Fruit fly (Drosophila melanogaster) whole organism, embryonic: ENCODE data around the gene CG6048.

Source experiments
- CG1024 ChIP-seq: fragments of 200-800 bp; sonication (Bioruptor generic); IDR thresholded peaks from 2 replicates; pipeline ENCODE4 v1.3.6; 2022; ENCODE audit warnings: missing biosample characterization, missing genetic modification characterization
- CG10431 ChIP-seq: fragments of 200-800 bp; sonication (Bioruptor generic); optimal IDR thresholded peaks from 3 replicates; lab custom pipeline; 2018; ENCODE audit warnings: missing biosample characterization, mild to moderate bottlenecking, missing genetic modification characterization
- CG11093 ChIP-seq: fragments of 200-800 bp; sonication (Bioruptor generic); IDR thresholded peaks from 3 replicates; pipeline ENCODE4 v1.3.6; 2022; ENCODE audit warnings: missing biosample characterization, missing genetic modification characterization
- CG11456 ChIP-seq: fragments of 200-800 bp; sonication (Bioruptor generic); IDR thresholded peaks from 3 replicates; pipeline ENCODE4 v1.3.6; 2022; ENCODE audit warnings: missing biosample characterization, missing genetic modification characterization
- CG12104 ChIP-seq: fragments of 200-800 bp; sonication (Bioruptor generic); optimal IDR thresholded peaks from 3 replicates; lab custom pipeline; 2016; ENCODE audit warnings: missing biosample characterization, missing genetic modification characterization
- CG13424 ChIP-seq: fragments of 200-800 bp; sonication (Bioruptor generic); optimal IDR thresholded peaks from 2 replicates; lab custom pipeline; 2019; ENCODE audit warnings: missing biosample characterization, mild to moderate bottlenecking, missing genetic modification characterization, moderate library complexity
- CG13894 ChIP-seq: fragments of 200-800 bp; sonication (Bioruptor generic); optimal IDR thresholded peaks from 3 replicates; lab custom pipeline; 2018; ENCODE audit warnings: missing biosample characterization, mild to moderate bottlenecking, missing genetic modification characterization, moderate library complexity
- CG14050 ChIP-seq: fragments of 200-800 bp; sonication (Bioruptor generic); IDR thresholded peaks from 3 replicates; pipeline ENCODE4 v1.3.6; 2022; ENCODE audit warnings: missing biosample characterization, missing genetic modification characterization
- CG15696 ChIP-seq: fragments of 200-800 bp; sonication (Bioruptor generic); optimal IDR thresholded peaks from 2 replicates; lab custom pipeline; 2019; ENCODE audit warnings: missing biosample characterization, mild to moderate bottlenecking, missing genetic modification characterization, moderate library complexity
- CG16779 ChIP-seq: fragments of 200-800 bp; sonication (Bioruptor generic); IDR thresholded peaks from 2 replicates; pipeline ENCODE4 v1.3.6; 2022; ENCODE audit warnings: missing biosample characterization, missing genetic modification characterization
- CG17802 ChIP-seq: fragments of 200-800 bp; sonication (Bioruptor generic); optimal IDR thresholded peaks from 2 replicates; lab custom pipeline; 2018; ENCODE audit warnings: missing biosample characterization, mild to moderate bottlenecking, missing genetic modification characterization, moderate library complexity
- CG17912 ChIP-seq: fragments of 200-800 bp; sonication (Bioruptor generic); optimal IDR thresholded peaks from 2 replicates; lab custom pipeline; 2018; ENCODE audit warnings: missing biosample characterization, mild to moderate bottlenecking, missing genetic modification characterization
- CG2889 ChIP-seq: fragments of 200-800 bp; sonication (Bioruptor generic); IDR thresholded peaks from 3 replicates; pipeline ENCODE4 v1.3.6; 2022; ENCODE audit warnings: missing biosample characterization, missing genetic modification characterization
- CG31365 ChIP-seq: fragments of 200-800 bp; sonication (Bioruptor generic); optimal IDR thresholded peaks from 2 replicates; lab custom pipeline; 2018; ENCODE audit warnings: missing biosample characterization, mild to moderate bottlenecking, missing genetic modification characterization
- CG4360 ChIP-seq: fragments of 200-800 bp; sonication (Bioruptor generic); IDR thresholded peaks from 2 replicates; pipeline ENCODE4 v1.3.6; 2022; ENCODE audit warnings: missing biosample characterization, missing genetic modification characterization
- CG4424 ChIP-seq: fragments of 200-800 bp; sonication (Bioruptor generic); optimal IDR thresholded peaks from 3 replicates; lab custom pipeline; 2016; ENCODE audit warnings: missing biosample characterization, missing genetic modification characterization
- CG4617 ChIP-seq: fragments of 200-800 bp; sonication (Bioruptor generic); optimal IDR thresholded peaks from 3 replicates; lab custom pipeline; 2016; ENCODE audit warnings: missing biosample characterization, missing genetic modification characterization, borderline replicate concordance
- CG4707 ChIP-seq: fragments of 200-800 bp; sonication (Bioruptor generic); optimal IDR thresholded peaks from 2 replicates; lab custom pipeline; 2018; ENCODE audit warnings: missing biosample characterization, mild to moderate bottlenecking, missing genetic modification characterization, moderate library complexity
- CG7556 ChIP-seq: fragments of 200-800 bp; sonication (Bioruptor generic); optimal IDR thresholded peaks from 2 replicates; lab custom pipeline; 2017; ENCODE audit warnings: missing biosample characterization, mild to moderate bottlenecking, missing genetic modification characterization
- CG8290 ChIP-seq, 3 experiments: fragments of 200-800 bp; sonication (Bioruptor generic); optimal IDR thresholded peaks; 2 replicates each; lab custom pipeline; 2016 to 2019; ENCODE audit warnings: missing biosample characterization in 3 of 3, missing genetic modification characterization in 3 of 3, mild to moderate bottlenecking in 2 of 3, moderate library complexity in 1 of 3
- CG9797 ChIP-seq: fragments of 200-800 bp; sonication (Bioruptor generic); optimal IDR thresholded peaks from 3 replicates; lab custom pipeline; 2018; ENCODE audit warnings: missing biosample characterization, mild to moderate bottlenecking, missing genetic modification characterization
- CG9817 ChIP-seq: fragments of 200-800 bp; sonication (Bioruptor generic); optimal IDR thresholded peaks from 2 replicates; lab custom pipeline; 2018; ENCODE audit warnings: missing biosample characterization, mild to moderate bottlenecking, missing genetic modification characterization, moderate library complexity
- CG9932 ChIP-seq: fragments of 200-800 bp; sonication (Bioruptor generic); IDR thresholded peaks from 2 replicates; pipeline ENCODE4 v1.3.6; 2022; ENCODE audit warnings: missing biosample characterization, missing genetic modification characterization
- Chrac-16 ChIP-seq: fragments of 200-800 bp; sonication (Bioruptor generic); optimal IDR thresholded peaks from 3 replicates; lab custom pipeline; 2016; ENCODE audit warnings: missing biosample characterization, missing genetic modification characterization
- Dad ChIP-seq: fragments of 200-800 bp; sonication (Bioruptor generic); optimal IDR thresholded peaks from 3 replicates; lab custom pipeline; 2016; ENCODE audit warnings: missing biosample characterization, missing genetic modification characterization
- Dip3 ChIP-seq: fragments of 200-800 bp; sonication (Bioruptor generic); optimal IDR thresholded peaks from 3 replicates; lab custom pipeline; 2016; ENCODE audit warnings: missing biosample characterization, missing genetic modification characterization
- Dll ChIP-seq: fragments of 200-800 bp; sonication (Bioruptor generic); IDR thresholded peaks from 4 replicates; pipeline ENCODE4 v1.3.6; 2022; ENCODE audit warnings: missing biosample characterization, missing genetic modification characterization; ENCODE audit not compliant: partially characterized antibody
- Doc3 ChIP-seq: fragments of 200-800 bp; sonication (Bioruptor generic); IDR thresholded peaks from 3 replicates; pipeline ENCODE4 v1.3.6; 2022; ENCODE audit warnings: missing biosample characterization, missing genetic modification characterization; ENCODE audit not compliant: partially characterized antibody
- HLH3B ChIP-seq: fragments of 200-800 bp; sonication (Bioruptor generic); IDR thresholded peaks from 2 replicates; pipeline ENCODE4 v1.3.6; 2022; ENCODE audit warnings: missing biosample characterization, missing genetic modification characterization
- MBD-R2 ChIP-seq: fragments of 200-800 bp; sonication (Bioruptor generic); IDR thresholded peaks from 2 replicates; pipeline ENCODE4 v1.3.6; 2022; ENCODE audit warnings: missing biosample characterization, missing genetic modification characterization
- Meics ChIP-seq: fragments of 200-800 bp; sonication (Bioruptor generic); optimal IDR thresholded peaks from 2 replicates; lab custom pipeline; 2017; ENCODE audit warnings: missing biosample characterization, mild to moderate bottlenecking, missing genetic modification characterization
- Mes4 ChIP-seq: fragments of 200-800 bp; sonication (Bioruptor generic); optimal IDR thresholded peaks from 2 replicates; lab custom pipeline; 2016; ENCODE audit warnings: missing biosample characterization, missing genetic modification characterization
- NC2β ChIP-seq: fragments of 200-800 bp; sonication (Bioruptor generic); optimal IDR thresholded peaks from 2 replicates; lab custom pipeline; 2016; ENCODE audit warnings: missing biosample characterization, missing genetic modification characterization
- Sox100B ChIP-seq: fragments of 200-800 bp; sonication (Bioruptor generic); optimal IDR thresholded peaks from 3 replicates; lab custom pipeline; 2018; ENCODE audit warnings: missing biosample characterization, mild to moderate bottlenecking, missing genetic modification characterization
- amos ChIP-seq: fragments of 200-800 bp; sonication (Bioruptor generic); IDR thresholded peaks from 2 replicates; pipeline ENCODE4 v1.3.6; 2022; ENCODE audit warnings: missing biosample characterization, missing genetic modification characterization; ENCODE audit not compliant: partially characterized antibody
- ara ChIP-seq: fragments of 200-800 bp; sonication (Bioruptor generic); IDR thresholded peaks from 2 replicates; pipeline ENCODE4 v1.3.6; 2022; ENCODE audit warnings: missing biosample characterization, missing genetic modification characterization
- ase ChIP-seq: fragments of 200-800 bp; sonication (Bioruptor generic); IDR thresholded peaks from 3 replicates; pipeline ENCODE4 v1.3.6; 2022; ENCODE audit warnings: missing biosample characterization, missing genetic modification characterization
- bigmax ChIP-seq: fragments of 200-800 bp; sonication (Bioruptor generic); optimal IDR thresholded peaks from 2 replicates; lab custom pipeline; 2018; ENCODE audit warnings: missing biosample characterization, mild to moderate bottlenecking, missing genetic modification characterization
- dpn ChIP-seq, 2 experiments: fragments of 200-800 bp; sonication (Bioruptor generic); optimal IDR thresholded peaks; 3 replicates each; lab custom pipeline; 2016; ENCODE audit warnings: missing biosample characterization in 2 of 2, missing genetic modification characterization in 2 of 2
- emc ChIP-seq: fragments of 200-800 bp; sonication (Bioruptor generic); optimal IDR thresholded peaks from 2 replicates; lab custom pipeline; 2016; ENCODE audit warnings: missing biosample characterization, missing genetic modification characterization
- esg ChIP-seq: fragments of 200-800 bp; sonication (Bioruptor generic); conservative IDR thresholded peaks from 2 replicates; pipeline ENCODE4 v1.3.6; 2022; ENCODE audit warnings: missing biosample characterization, missing genetic modification characterization
- fd96Cb ChIP-seq: fragments of 200-800 bp; sonication (Bioruptor generic); optimal IDR thresholded peaks from 2 replicates; lab custom pipeline; 2018; ENCODE audit warnings: missing biosample characterization, mild to moderate bottlenecking, missing genetic modification characterization, moderate library complexity
- h ChIP-seq: fragments of >200 bp; optimal IDR thresholded peaks from 2 replicates; lab custom pipeline; 2017
- insv ChIP-seq, 2 experiments: fragments of 200-800 bp; sonication (Bioruptor generic); optimal IDR thresholded peaks; 3 replicates each; lab custom pipeline; 2016 to 2018; ENCODE audit warnings: missing biosample characterization in 2 of 2, missing genetic modification characterization in 2 of 2
- maf-S ChIP-seq: fragments of 200-800 bp; sonication (Bioruptor generic); optimal IDR thresholded peaks from 2 replicates; lab custom pipeline; 2016; ENCODE audit warnings: missing biosample characterization, missing genetic modification characterization
- run ChIP-seq: fragments of 200-800 bp; sonication (Bioruptor generic); optimal IDR thresholded peaks from 3 replicates; lab custom pipeline; 2018; ENCODE audit warnings: missing biosample characterization, mild to moderate bottlenecking, missing genetic modification characterization
- shn ChIP-seq: fragments of 200-800 bp; sonication (Bioruptor generic); optimal IDR thresholded peaks from 3 replicates; lab custom pipeline; 2016; ENCODE audit warnings: missing biosample characterization, missing genetic modification characterization
- slp2 ChIP-seq: fragments of 200-800 bp; sonication (Bioruptor generic); optimal IDR thresholded peaks from 2 replicates; lab custom pipeline; 2016; ENCODE audit warnings: missing biosample characterization, missing genetic modification characterization
- sna ChIP-seq: fragments of 200-800 bp; sonication (Bioruptor generic); IDR thresholded peaks from 2 replicates; pipeline ENCODE4 v1.3.6; 2022; ENCODE audit warnings: missing biosample characterization, missing genetic modification characterization; ENCODE audit not compliant: partially characterized antibody
- stwl ChIP-seq: fragments of 200-800 bp; sonication (Bioruptor generic); optimal IDR thresholded peaks from 3 replicates; lab custom pipeline; 2018; ENCODE audit warnings: missing biosample characterization, mild to moderate bottlenecking, missing genetic modification characterization, moderate library complexity
- tgo ChIP-seq: fragments of 200-800 bp; sonication (Bioruptor generic); IDR thresholded peaks from 3 replicates; pipeline ENCODE4 v1.3.6; 2022; ENCODE audit warnings: missing biosample characterization, missing genetic modification characterization
- tna ChIP-seq: fragments of 200-800 bp; sonication (Bioruptor generic); IDR thresholded peaks from 2 replicates; pipeline ENCODE4 v1.3.6; 2022; ENCODE audit warnings: missing biosample characterization, missing genetic modification characterization; ENCODE audit not compliant: partially characterized antibody

CG6048 gene

DNA sequence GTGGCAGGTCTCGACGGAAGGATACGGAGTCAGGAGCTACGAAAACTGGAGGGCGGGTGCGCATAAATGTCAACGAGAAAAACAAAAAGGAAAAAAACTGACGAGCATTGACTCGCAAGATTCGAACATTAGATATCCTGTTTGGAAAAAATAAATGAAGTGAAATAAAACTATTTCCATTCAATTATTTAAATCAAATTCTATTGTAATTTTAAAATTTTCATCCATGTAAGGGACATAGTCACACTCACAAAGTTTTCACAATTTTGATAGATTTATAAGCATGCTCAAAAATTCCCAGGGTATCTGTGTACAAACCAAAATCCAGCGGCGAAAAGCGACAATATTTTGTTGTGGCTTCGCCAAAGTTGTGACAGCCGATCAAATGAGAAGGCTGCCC is 43.6 kb downstream of the CG6048 start (continued):
- TF ChIP-seq run (tag; lab: Kevin White, UChicago): no peak
- TF ChIP-seq esg (GFP tag; lab: Robert Waterston, UW): no peak
- TF ChIP-seq emc (GFP tag; lab: Kevin White, UChicago): no peak
- no peak for TF ChIP-seq CG9932 (GFP tag; lab: Robert Waterston, UW)
- TF ChIP-seq insv (GFP tag; optimal IDR thresholded peaks at IDR 0.05; lab: Kevin White, UChicago): no peak
- no peak for TF ChIP-seq CG9817 (tag; lab: Kevin White, UChicago)
- no peak for TF ChIP-seq Dad (GFP tag; lab: Kevin White, UChicago)
- peak; percentile 8 for TF ChIP-seq CG15696
- peak; percentile 23 for TF ChIP-seq CG4424
- no peak for TF ChIP-seq h (lab: Kevin White, UChicago)
- no peak for TF ChIP-seq CG14050 (GFP tag; lab: Robert Waterston, UW)
- no peak for TF ChIP-seq dpn (GFP tag; optimal IDR thresholded peaks at IDR 0.05; lab: Kevin White, UChicago)
- TF ChIP-seq Meics (GFP tag; lab: Kevin White, UChicago): no peak
- no peak for TF ChIP-seq CG1024 (GFP tag; lab: Robert Waterston, UW)
- TF ChIP-seq NC2β: no peak
- no peak for TF ChIP-seq MBD-R2 (GFP tag; lab: Robert Waterston, UW)
- TF ChIP-seq Sox100B (GFP tag; lab: Kevin White, UChicago): no peak
- peak; percentile 14; the same call in 1 of the 2 replicates for TF ChIP-seq ara
- no peak for TF ChIP-seq amos (GFP tag; lab: Robert Waterston, UW)
- no peak for TF ChIP-seq CG4617
- TF ChIP-seq CG17912 (GFP tag; lab: Kevin White, UChicago): no peak
- TF ChIP-seq shn: no peak
- TF ChIP-seq CG11456: no peak
- peak; percentile 16 for TF ChIP-seq Chrac-16
- no peak for TF ChIP-seq maf-S (GFP tag; lab: Kevin White, UChicago)
- TF ChIP-seq CG9797 (GFP tag; lab: Kevin White, UChicago): no peak
- no peak for TF ChIP-seq Doc3 (GFP tag; lab: Robert Waterston, UW)
- no peak for TF ChIP-seq tna (GFP tag; lab: Robert Waterston, UW)
- TF ChIP-seq CG17802 (tag; lab: Kevin White, UChicago): no peak
- TF ChIP-seq CG4360 (GFP tag; lab: Robert Waterston, UW): no peak
- TF ChIP-seq CG4707 (GFP tag; lab: Kevin White, UChicago): no peak
- no peak for TF ChIP-seq CG2889 (GFP tag; lab: Robert Waterston, UW)
- no peak for TF ChIP-seq CG12104 (GFP tag; lab: Kevin White, UChicago)
- TF ChIP-seq Dll (GFP tag; lab: Robert Waterston, UW): no peak
- no peak for TF ChIP-seq sna (GFP tag; lab: Robert Waterston, UW)
- peak; percentile 34 for TF ChIP-seq CG7556
- no peak for TF ChIP-seq CG10431 (GFP tag; lab: Kevin White, UChicago)
- no peak for TF ChIP-seq CG8290 (GFP tag; optimal IDR thresholded peaks at IDR 0.05; lab: Kevin White, UChicago)
- no peak for TF ChIP-seq CG8290 (tag; optimal IDR thresholded peaks at IDR 0.05; lab: Kevin White, UChicago)
- no peak for TF ChIP-seq Dip3
- no peak for TF ChIP-seq CG31365 (tag; lab: Kevin White, UChicago)
- no peak for TF ChIP-seq bigmax
- no peak for TF ChIP-seq CG16779
- TF ChIP-seq Mes4 (GFP tag; lab: Kevin White, UChicago): no peak
- TF ChIP-seq HLH3B (GFP tag; lab: Robert Waterston, UW): peak; percentile 39; the same call in 1 of the 2 replicates
- TF ChIP-seq CG13424 (tag; lab: Kevin White, UChicago): peak; percentile 8
- no peak for TF ChIP-seq stwl
- no peak for TF ChIP-seq ase
- TF ChIP-seq CG13894 (tag; lab: Kevin White, UChicago): no peak
- no peak for TF ChIP-seq tgo (GFP tag; lab: Robert Waterston, UW)
- TF ChIP-seq slp2 (GFP tag; lab: Kevin White, UChicago): no peak
- peak; percentile 36 for TF ChIP-seq fd96Cb (tag; lab: Kevin White, UChicago)
- TF ChIP-seq CG11093 (GFP tag; lab: Robert Waterston, UW): no peak
